Fruit fly (Drosophila melanogaster) whole organism, wandering third instar larva: ENCODE data around the gene klg.
A peak's percentile ranks its signal among the peaks of the same experiment; 100 is the strongest.

ENCODE experiments used
- Abd-B ChIP-seq: fragments of >200 bp; optimal IDR thresholded peaks from 2 replicates; lab custom pipeline; 2017; ENCODE audit warnings: missing biosample characterization, missing genetic modification characterization
- CG32264 ChIP-seq: fragments of 200-800 bp; sonication (Bioruptor generic); optimal IDR thresholded peaks from 2 replicates; lab custom pipeline; 2016; ENCODE audit warnings: missing biosample characterization, missing genetic modification characterization
- CG9705 ChIP-seq: fragments of 200-800 bp; sonication (Bioruptor generic); optimal IDR thresholded peaks from 2 replicates; lab custom pipeline; 2018; ENCODE audit warnings: missing biosample characterization, mild to moderate bottlenecking, missing genetic modification characterization
- CrebA ChIP-seq: fragments of 200-800 bp; sonication (Bioruptor generic); optimal IDR thresholded peaks from 2 replicates; lab custom pipeline; 2016; ENCODE audit warnings: missing biosample characterization, mild to moderate bottlenecking, missing genetic modification characterization, borderline replicate concordance
- Dfd ChIP-seq: fragments of >200 bp; optimal IDR thresholded peaks from 2 replicates; lab custom pipeline; 2017; ENCODE audit warnings: missing biosample characterization, missing genetic modification characterization
- Dif ChIP-seq: fragments of 200-275, 200-300 bp; sonication (Bioruptor generic); optimal IDR thresholded peaks from 2 replicates; lab custom pipeline; 2018; ENCODE audit warnings: missing biosample characterization, missing genetic modification characterization; ENCODE audit not compliant: partially characterized antibody
- GATAd ChIP-seq: sonication (Bioruptor generic); optimal IDR thresholded peaks from 2 replicates; lab custom pipeline; 2016; ENCODE audit warnings: missing biosample characterization, missing genetic modification characterization
- HLH106 ChIP-seq: fragments of 200-800 bp; optimal IDR thresholded peaks from 3 replicates; lab custom pipeline; 2019; ENCODE audit warnings: missing biosample characterization, mild to moderate bottlenecking, missing genetic modification characterization, moderate library complexity
- Hnf4 ChIP-seq: fragments of 200-800 bp; sonication (Bioruptor generic); optimal IDR thresholded peaks from 2 replicates; lab custom pipeline; 2016; ENCODE audit warnings: missing biosample characterization, mild to moderate bottlenecking, missing genetic modification characterization
- Hr83 ChIP-seq: fragments of 200-300 bp; sonication (Bioruptor generic); optimal IDR thresholded peaks from 2 replicates; lab custom pipeline; 2016; ENCODE audit warnings: missing biosample characterization, mild to moderate bottlenecking, missing genetic modification characterization, moderate library complexity; ENCODE audit not compliant: poor library complexity, severe bottlenecking
- Myc ChIP-seq: fragments of >200 bp; optimal IDR thresholded peaks from 2 replicates; lab custom pipeline; 2017
- N ChIP-seq: fragments of >200 bp; optimal IDR thresholded peaks from 2 replicates; lab custom pipeline; 2018; ENCODE audit warnings: missing biosample characterization, missing external identifiers, missing genetic modification characterization
- OdsH ChIP-seq: fragments of 200-800 bp; sonication (Bioruptor generic); optimal IDR thresholded peaks from 2 replicates; lab custom pipeline; 2016; ENCODE audit warnings: missing biosample characterization, mild to moderate bottlenecking, missing genetic modification characterization
- Rel ChIP-seq, 2 experiments: fragments of 200-800 bp; sonication (Bioruptor generic) in 1 of 2; optimal IDR thresholded peaks; 2 replicates in 1 of 2; 3 replicates in 1 of 2; lab custom pipeline; 2016 to 2019; ENCODE audit warnings: mild to moderate bottlenecking in 2 of 2, missing biosample characterization in 2 of 2, missing genetic modification characterization in 2 of 2, moderate library complexity in 1 of 2
- Sp1 ChIP-seq: fragments of 200-800 bp; sonication (Bioruptor generic); optimal IDR thresholded peaks from 3 replicates; lab custom pipeline; 2019; ENCODE audit warnings: missing biosample characterization, mild to moderate bottlenecking, missing genetic modification characterization, moderate library complexity
- br ChIP-seq: fragments of 200-800 bp; sonication (Bioruptor generic); optimal IDR thresholded peaks from 2 replicates; lab custom pipeline; 2016; ENCODE audit warnings: missing biosample characterization, missing genetic modification characterization
- brk ChIP-seq: fragments of 200-800 bp; sonication (Bioruptor generic); optimal IDR thresholded peaks from 2 replicates; lab custom pipeline; 2016; ENCODE audit warnings: missing biosample characterization, mild to moderate bottlenecking, missing genetic modification characterization
- dl ChIP-seq, 2 experiments: fragments of 175-275, 200-275 bp in 1 of 2; fragments of 200-275 bp in 1 of 2; sonication (Bioruptor generic); optimal IDR thresholded peaks; lab custom pipeline; 2018; ENCODE audit warnings: mild to moderate bottlenecking in 2 of 2, missing biosample characterization in 2 of 2, missing genetic modification characterization in 2 of 2, moderate library complexity in 2 of 2; ENCODE audit not compliant: partially characterized antibody in 2 of 2, insufficient read depth in 1 of 2
- dmrt93B ChIP-seq: fragments of 200-800 bp; sonication (Bioruptor generic); optimal IDR thresholded peaks from 2 replicates; lab custom pipeline; 2018; ENCODE audit warnings: missing biosample characterization, mild to moderate bottlenecking, missing genetic modification characterization
- dsf ChIP-seq: sonication (Bioruptor generic); optimal IDR thresholded peaks from 2 replicates; lab custom pipeline; 2016; ENCODE audit warnings: missing biosample characterization, missing genetic modification characterization, borderline replicate concordance
- ey ChIP-seq: fragments of 200-800 bp; sonication (Bioruptor generic); optimal IDR thresholded peaks from 2 replicates; lab custom pipeline; 2016; ENCODE audit warnings: missing biosample characterization, missing genetic modification characterization
- foxo ChIP-seq, 2 experiments: fragments of 200-800 bp; sonication (Bioruptor generic); optimal IDR thresholded peaks; 2 replicates in 1 of 2; 3 replicates in 1 of 2; lab custom pipeline; 2016 to 2017; ENCODE audit warnings: missing biosample characterization in 2 of 2, missing genetic modification characterization in 2 of 2
- fru ChIP-seq: fragments of 200-800 bp; sonication (Bioruptor generic); optimal IDR thresholded peaks from 3 replicates; lab custom pipeline; 2016; ENCODE audit warnings: missing biosample characterization, mild to moderate bottlenecking, missing genetic modification characterization
- h ChIP-seq: fragments of 200-800 bp; sonication (Bioruptor generic); optimal IDR thresholded peaks from 3 replicates; lab custom pipeline; 2016; ENCODE audit warnings: missing biosample characterization, mild to moderate bottlenecking, missing genetic modification characterization
- jim ChIP-seq: fragments of 175-275, 200-325 bp; sonication (Bioruptor generic); optimal IDR thresholded peaks from 2 replicates; lab custom pipeline; 2016; ENCODE audit warnings: missing biosample characterization, mild to moderate bottlenecking, missing genetic modification characterization
- lola ChIP-seq: fragments of >200 bp; optimal IDR thresholded peaks from 2 replicates; lab custom pipeline; 2017; ENCODE audit warnings: missing biosample characterization, missing genetic modification characterization
- psq ChIP-seq: fragments of 200-800 bp; sonication (Bioruptor generic); optimal IDR thresholded peaks from 3 replicates; lab custom pipeline; 2017; ENCODE audit warnings: missing biosample characterization, mild to moderate bottlenecking, missing genetic modification characterization, moderate library complexity
- rgr ChIP-seq: fragments of 200-800 bp; sonication (Bioruptor generic); optimal IDR thresholded peaks from 3 replicates; lab custom pipeline; 2016; ENCODE audit warnings: missing biosample characterization, mild to moderate bottlenecking, missing genetic modification characterization
- sv ChIP-seq: fragments of 200-800 bp; sonication (Bioruptor generic); optimal IDR thresholded peaks from 3 replicates; lab custom pipeline; 2016; ENCODE audit warnings: missing biosample characterization, missing genetic modification characterization
- tai ChIP-seq: sonication (Bioruptor generic); optimal IDR thresholded peaks from 2 replicates; lab custom pipeline; 2016; ENCODE audit warnings: missing biosample characterization, missing genetic modification characterization
- usp ChIP-seq: fragments of >200 bp; optimal IDR thresholded peaks from 2 replicates; lab custom pipeline; 2017; ENCODE audit warnings: missing biosample characterization, missing genetic modification characterization
- woc ChIP-seq: sonication (Bioruptor generic); optimal IDR thresholded peaks from 2 replicates; lab custom pipeline; 2016; ENCODE audit warnings: missing biosample characterization, mild to moderate bottlenecking, missing genetic modification characterization

klg gene

dm6 chr3R:22899041-22899440, at the start of gene klg:
TSS of gene klg (plus strand) at chr3R:22899284.
- TF ChIP-seq CrebA (GFP tag; lab: Kevin White, UChicago) (no peak), tai (GFP tag; lab: Kevin White, UChicago) (no peak), rgr (no peak), lola (no peak), Dfd (GFP tag; lab: Kevin White, UChicago) (no peak), Abd-B (GFP tag; lab: Kevin White, UChicago) (no peak), CG9705 (no peak), dl (GFP tag; optimal IDR thresholded peaks at IDR 0.05; lab: Kevin White, UChicago; ENCODE audit: insufficient read depth in 1 of 2, partially characterized antibody in 2 of 2) (no peak), ey (GFP tag; lab: Kevin White, UChicago) (no peak), woc (no peak), CG32264 (GFP tag; lab: Kevin White, UChicago) (no peak), sv (GFP tag; lab: Kevin White, UChicago) (no peak), dmrt93B (GFP tag; lab: Kevin White, UChicago) (no peak), psq (GFP tag; lab: Kevin White, UChicago) (no peak), OdsH (no peak), jim (GFP tag; lab: Kevin White, UChicago) (no peak), fru (GFP tag; lab: Kevin White, UChicago) (no peak), br (no peak), usp (GFP tag; lab: Kevin White, UChicago) (no peak), brk (GFP tag; lab: Kevin White, UChicago) (no peak)

dm6 chr3R:22861982-22862381, 37.1 kb upstream of the klg start:
- TF ChIP-seq HLH106 (tag; lab: Kevin White, UChicago) (peak; percentile 34), Hr83 (no peak), Sp1 (GFP tag; lab: Kevin White, UChicago) (peak; percentile 21), ey (GFP tag; lab: Kevin White, UChicago) (no peak), fru (GFP tag; lab: Kevin White, UChicago) (peak; percentile 32), CG9705 (no peak), br (peak; percentile 1)

- TF ChIP-seq rgr (no peak), ey (GFP tag; lab: Kevin White, UChicago) (no peak), Hnf4 (GFP tag; lab: Kevin White, UChicago) (no peak), sv (GFP tag; lab: Kevin White, UChicago) (no peak)
Observed at dm6 chr3R:22877610-22878009, 21.5 kb upstream of the klg start.

- TF ChIP-seq Rel (GFP tag; optimal IDR thresholded peaks at IDR 0.05; lab: Kevin White, UChicago) (no peak), Rel (tag; optimal IDR thresholded peaks at IDR 0.05; lab: Kevin White, UChicago) (no peak), foxo (GFP tag; optimal IDR thresholded peaks at IDR 0.05; lab: Kevin White, UChicago) (no peak), Hnf4 (GFP tag; lab: Kevin White, UChicago) (no peak), fru (GFP tag; lab: Kevin White, UChicago) (no peak), Abd-B (GFP tag; lab: Kevin White, UChicago) (no peak), Dif (GFP tag; lab: Kevin White, UChicago) (no peak), dsf (no peak), dmrt93B (GFP tag; lab: Kevin White, UChicago) (no peak), N (no peak), Myc (lab: Kevin White, UChicago) (no peak), GATAd (GFP tag; lab: Kevin White, UChicago) (no peak), Sp1 (GFP tag; lab: Kevin White, UChicago) (no peak), dl (GFP tag; optimal IDR thresholded peaks at IDR 0.05; lab: Kevin White, UChicago; ENCODE audit: insufficient read depth in 1 of 2, partially characterized antibody in 2 of 2) (no peak)
Observed at dm6 chr3R:22878416-22878815, 20.7 kb upstream of the klg start.

dm6 chr3R:22886832-22887231, 12.3 kb upstream of the klg start:
- TF ChIP-seq HLH106 (tag; lab: Kevin White, UChicago) (peak; percentile 14), foxo (GFP tag; optimal IDR thresholded peaks at IDR 0.05; lab: Kevin White, UChicago) (peak in 1 of 2 experiments; percentile 25), h (GFP tag; lab: Kevin White, UChicago) (no peak), fru (GFP tag; lab: Kevin White, UChicago) (peak; percentile 4)
